Worm (Caenorhabditis elegans) whole organism, L1 larva: ENCODE measurements around the gene apc-2.

Source experiments
- ama-1 ChIP-seq: fragments of 150-350 bp; optimal IDR thresholded peaks from 2 replicates; lab custom pipeline; 2014
- ces-1 ChIP-seq: fragments of 150-350 bp; optimal IDR thresholded peaks from 2 replicates; lab custom pipeline; 2014; ENCODE audit warnings: missing biosample characterization, missing genetic modification reagents, missing genetic modification characterization
- elt-2 ChIP-seq: sonication (generic microtip); optimal IDR thresholded peaks from 2 replicates; lab custom pipeline; 2016; ENCODE audit warnings: missing genetic modification characterization, mild to moderate bottlenecking, inconsistent platforms, missing compliant biosample characterization, missing genetic modification reagents
- ets-5 ChIP-seq: fragments of 200-800 bp; sonication (Bioruptor generic); IDR thresholded peaks from 2 replicates; pipeline ENCODE4 v1.3.6; 2022; ENCODE audit warnings: missing genetic modification characterization, missing compliant biosample characterization
- fos-1 ChIP-seq: fragments of 150-350 bp; optimal IDR thresholded peaks from 2 replicates; lab custom pipeline; 2014; ENCODE audit warnings: missing biosample characterization, missing genetic modification characterization
- lin-39 ChIP-seq: fragments of 150-350 bp; optimal IDR thresholded peaks from 2 replicates; lab custom pipeline; 2014; ENCODE audit warnings: missing biosample characterization, missing genetic modification reagents, missing genetic modification characterization
- lsy-2 ChIP-seq, 2 experiments: fragments of 150-350 bp; optimal IDR thresholded peaks; 2 replicates each; lab custom pipeline; 2014; ENCODE audit warnings: missing biosample characterization in 2 of 2, missing genetic modification characterization in 2 of 2
- nhr-90 ChIP-seq: sonication (generic microtip); optimal IDR thresholded peaks from 2 replicates; lab custom pipeline; 2016; ENCODE audit warnings: mild to moderate bottlenecking, missing genetic modification characterization, missing compliant biosample characterization; ENCODE audit not compliant: poor library complexity
- skn-1 ChIP-seq: fragments of 150-350 bp; optimal IDR thresholded peaks from 2 replicates; lab custom pipeline; 2014; ENCODE audit warnings: missing biosample characterization, missing genetic modification characterization

DNA sequence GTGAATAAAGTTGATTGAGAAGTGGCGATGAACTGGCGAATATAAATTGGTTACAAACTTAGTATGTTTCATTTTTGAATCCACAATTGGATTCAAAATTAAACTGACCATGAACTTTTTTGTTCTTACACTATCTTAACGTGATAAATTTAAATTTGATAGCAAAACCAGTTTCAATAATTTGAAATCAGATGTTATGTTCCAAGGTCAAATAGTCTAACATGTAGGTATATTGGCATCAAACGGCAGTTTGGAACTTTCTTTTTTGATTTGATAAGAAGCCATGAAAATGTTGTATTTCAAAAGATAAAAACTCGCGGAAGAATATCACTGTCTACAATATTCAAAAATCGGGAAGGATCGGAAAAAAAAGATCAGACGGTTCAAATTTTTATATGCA is 44.4 kb upstream of the apc-2 start:
- TF ChIP-seq skn-1 (no peak), elt-2 (tag; lab: Kevin White, UChicago) (no peak), ets-5 (no peak), fos-1 (tag; lab: Kevin White, UChicago) (no peak), ama-1 (no peak), nhr-90 (no peak), lsy-2 (tag; optimal IDR thresholded peaks at IDR 0.05; lab: Kevin White, UChicago) (peak in 1 of 2 experiments; percentile 16), lin-39 (tag; lab: Kevin White, UChicago) (no peak), ces-1 (GFP tag; lab: Kevin White, UChicago) (no peak)
